Worm (Caenorhabditis elegans) whole organism, young adult: Measurements from ENCODE around the gene tbcc-1.
A peak's percentile ranks its signal among the peaks of the same experiment; 100 is the strongest.

Experiments
- B0336.3 ChIP-seq: fragments of 200-800 bp; sonication (Bioruptor generic); IDR thresholded peaks from 2 replicates; pipeline ENCODE4 v1.3.6; 2022; ENCODE audit warnings: missing genetic modification characterization, missing compliant biosample characterization
- F23B12.7 ChIP-seq: sonication (generic microtip); optimal IDR thresholded peaks from 2 replicates; lab custom pipeline; 2017; ENCODE audit warnings: missing genetic modification characterization, mild to moderate bottlenecking, missing compliant biosample characterization, antibody characterized with exemption, moderate library complexity; ENCODE audit not compliant: insufficient read depth
- F39B2.1 ChIP-seq: fragments of 200-800 bp; sonication (Bioruptor generic); IDR thresholded peaks from 2 replicates; pipeline ENCODE4 v1.3.6; 2022; ENCODE audit warnings: missing genetic modification reagents, missing genetic modification characterization, missing compliant biosample characterization
- F49E8.2 ChIP-seq: sonication (generic microtip); optimal IDR thresholded peaks from 3 replicates; lab custom pipeline; 2017; ENCODE audit warnings: missing genetic modification characterization, mild to moderate bottlenecking, missing compliant biosample characterization, antibody characterized with exemption, moderate library complexity; ENCODE audit not compliant: insufficient read depth
- F52B5.7 ChIP-seq: sonication (generic microtip); optimal IDR thresholded peaks from 2 replicates; lab custom pipeline; 2016; ENCODE audit warnings: mild to moderate bottlenecking, missing genetic modification characterization, missing compliant biosample characterization
- F55B11.4 ChIP-seq: sonication (generic microtip); optimal IDR thresholded peaks from 2 replicates; lab custom pipeline; 2016; ENCODE audit warnings: missing compliant biosample characterization, missing genetic modification characterization, borderline replicate concordance; ENCODE audit not compliant: insufficient read depth
- K12H6.12 ChIP-seq: fragments of 200-800 bp; sonication (Bioruptor generic); optimal IDR thresholded peaks from 2 replicates; lab custom pipeline; 2018; ENCODE audit warnings: mild to moderate bottlenecking, missing genetic modification characterization, missing compliant biosample characterization
- Y53F4B.3 ChIP-seq: fragments of 200-800 bp; sonication (Bioruptor generic); IDR thresholded peaks from 2 replicates; pipeline ENCODE4 v1.3.6; 2022; ENCODE audit warnings: missing genetic modification reagents, missing genetic modification characterization, missing compliant biosample characterization
- Y67H2A.10 ChIP-seq: fragments of 200-800 bp; sonication (Bioruptor generic); conservative IDR thresholded peaks from 2 replicates; pipeline ENCODE4 v1.3.6; 2022; ENCODE audit warnings: missing genetic modification reagents, missing genetic modification characterization, missing compliant biosample characterization
- ZK185.1 ChIP-seq: sonication (generic microtip); optimal IDR thresholded peaks from 2 replicates; lab custom pipeline; 2016; ENCODE audit warnings: mild to moderate bottlenecking, missing genetic modification characterization, missing compliant biosample characterization; ENCODE audit not compliant: poor library complexity, severe bottlenecking
- aptf-3 ChIP-seq: fragments of 200-800 bp; sonication (Bioruptor generic); IDR thresholded peaks from 2 replicates; pipeline ENCODE4 v1.3.6; 2022; ENCODE audit warnings: missing genetic modification characterization, missing compliant biosample characterization
- attf-5 ChIP-seq: fragments of 200-800 bp; sonication (Bioruptor generic); optimal IDR thresholded peaks from 2 replicates; lab custom pipeline; 2018; ENCODE audit warnings: mild to moderate bottlenecking, missing genetic modification characterization, missing compliant biosample characterization
- bed-2 ChIP-seq: fragments of 200-800 bp; sonication (Bioruptor generic); IDR thresholded peaks from 2 replicates; pipeline ENCODE4 v1.3.6; 2022; ENCODE audit warnings: missing genetic modification reagents, missing genetic modification characterization, missing compliant biosample characterization
- ceh-100 ChIP-seq: fragments of 200-800 bp; sonication (Bioruptor generic); IDR thresholded peaks from 2 replicates; pipeline ENCODE4 v1.3.6; 2022; ENCODE audit warnings: missing genetic modification reagents, missing genetic modification characterization, missing compliant biosample characterization
- die-1 ChIP-seq: sonication (generic microtip); optimal IDR thresholded peaks from 2 replicates; lab custom pipeline; 2016; ENCODE audit warnings: missing genotype, mild to moderate bottlenecking, missing genetic modification characterization, missing compliant biosample characterization
- egl-18 ChIP-seq: fragments of 200-800 bp; sonication (Bioruptor generic); IDR thresholded peaks from 2 replicates; pipeline ENCODE4 v1.3.6; 2022; ENCODE audit warnings: missing genetic modification reagents, missing genetic modification characterization, missing compliant biosample characterization
- egl-44 ChIP-seq: fragments of 200-800 bp; sonication (Bioruptor generic); IDR thresholded peaks from 2 replicates; pipeline ENCODE4 v1.3.6; 2022; ENCODE audit warnings: missing genetic modification reagents, missing genetic modification characterization, missing compliant biosample characterization
- fkh-3 ChIP-seq: sonication (generic microtip); optimal IDR thresholded peaks from 2 replicates; lab custom pipeline; 2016; ENCODE audit warnings: mild to moderate bottlenecking, missing genetic modification characterization, missing compliant biosample characterization
- gei-17 ChIP-seq: fragments of 200-800 bp; sonication (Bioruptor generic); optimal IDR thresholded peaks from 2 replicates; lab custom pipeline; 2018; ENCODE audit warnings: mild to moderate bottlenecking, missing genetic modification characterization, missing compliant biosample characterization
- him-1 ChIP-seq: sonication (generic microtip); optimal IDR thresholded peaks from 2 replicates; lab custom pipeline; 2016; ENCODE audit warnings: missing genotype, missing genetic modification reagents, missing genetic modification characterization, missing compliant biosample characterization
- hlh-26 ChIP-seq: fragments of 200-800 bp; sonication (Bioruptor generic); conservative IDR thresholded peaks from 2 replicates; pipeline ENCODE4 v1.3.6; 2022; ENCODE audit warnings: missing genetic modification reagents, missing genetic modification characterization, missing compliant biosample characterization
- hmg-20 ChIP-seq: fragments of 200-800 bp; sonication (Bioruptor generic); IDR thresholded peaks from 2 replicates; pipeline ENCODE4 v1.3.6; 2022; ENCODE audit warnings: missing genetic modification reagents, missing genetic modification characterization, missing compliant biosample characterization
- hrde-1 ChIP-seq: sonication (generic microtip); optimal IDR thresholded peaks from 2 replicates; lab custom pipeline; 2016; ENCODE audit warnings: missing genetic modification characterization, mild to moderate bottlenecking, missing compliant biosample characterization, moderate library complexity, missing genotype, missing genetic modification reagents, borderline replicate concordance
- hsf-1 ChIP-seq: fragments of 200-800 bp; sonication (Bioruptor generic); IDR thresholded peaks from 2 replicates; pipeline ENCODE4 v1.3.6; 2022; ENCODE audit warnings: missing genetic modification reagents, missing genetic modification characterization, missing compliant biosample characterization
- lag-1 ChIP-seq: fragments of 200-800 bp; sonication (Bioruptor generic); IDR thresholded peaks from 2 replicates; pipeline ENCODE4 v1.3.6; 2022; ENCODE audit warnings: missing genetic modification reagents, missing genetic modification characterization, missing compliant biosample characterization
- let-526 ChIP-seq: fragments of 200-800 bp; sonication (Bioruptor generic); IDR thresholded peaks from 2 replicates; pipeline ENCODE4 v1.3.6; 2022; ENCODE audit warnings: missing genetic modification reagents, missing genetic modification characterization, missing compliant biosample characterization
- let-607 ChIP-seq, 2 experiments: fragments of 200-800 bp in 1 of 2; sonication (Bioruptor generic) in 1 of 2; sonication (generic microtip) in 1 of 2; optimal IDR thresholded peaks; 2 replicates each; lab custom pipeline; 2016 to 2018; ENCODE audit warnings: mild to moderate bottlenecking in 2 of 2, missing compliant biosample characterization in 2 of 2, missing genetic modification characterization in 2 of 2, moderate library complexity in 2 of 2, missing genotype in 1 of 2
- lin-40 ChIP-seq: sonication (generic microtip); optimal IDR thresholded peaks from 2 replicates; lab custom pipeline; 2016; ENCODE audit warnings: missing genetic modification characterization, mild to moderate bottlenecking, missing compliant biosample characterization, missing genotype, missing genetic modification reagents
- lin-54 ChIP-seq: fragments of 200-800 bp; sonication (Bioruptor generic); optimal IDR thresholded peaks from 2 replicates; lab custom pipeline; 2018; ENCODE audit warnings: mild to moderate bottlenecking, missing genetic modification characterization, missing compliant biosample characterization
- lir-1 ChIP-seq: fragments of 200-800 bp; sonication (Bioruptor generic); conservative IDR thresholded peaks from 2 replicates; pipeline ENCODE4 v1.3.6; 2022; ENCODE audit warnings: missing genetic modification reagents, missing genetic modification characterization, missing compliant biosample characterization
- madf-6 ChIP-seq: fragments of 200-800 bp; sonication (Bioruptor generic); IDR thresholded peaks from 2 replicates; pipeline ENCODE4 v1.3.6; 2022; ENCODE audit warnings: missing genetic modification reagents, missing genetic modification characterization, missing compliant biosample characterization
- mel-28 ChIP-seq: sonication (generic microtip); optimal IDR thresholded peaks from 2 replicates; lab custom pipeline; 2016; ENCODE audit warnings: borderline replicate concordance, mild to moderate bottlenecking, missing genetic modification characterization, missing compliant biosample characterization
- nfyb-1 ChIP-seq: fragments of 200-800 bp; sonication (Bioruptor generic); IDR thresholded peaks from 2 replicates; pipeline ENCODE4 v1.3.6; 2022; ENCODE audit warnings: missing genetic modification reagents, missing genetic modification characterization, missing compliant biosample characterization
- nhr-120 ChIP-seq: fragments of 200-800 bp; sonication (Bioruptor generic); IDR thresholded peaks from 2 replicates; pipeline ENCODE4 v1.3.6; 2022; ENCODE audit warnings: missing genetic modification characterization, missing compliant biosample characterization
- nhr-179 ChIP-seq: sonication (generic microtip); optimal IDR thresholded peaks from 2 replicates; lab custom pipeline; 2016; ENCODE audit warnings: mild to moderate bottlenecking, missing genetic modification characterization, missing compliant biosample characterization
- nhr-27 ChIP-seq: fragments of 200-800 bp; sonication (Bioruptor generic); optimal IDR thresholded peaks from 2 replicates; lab custom pipeline; 2018; ENCODE audit warnings: mild to moderate bottlenecking, missing genetic modification characterization, moderate library complexity, missing compliant biosample characterization
- nhr-90 ChIP-seq: sonication (generic microtip); optimal IDR thresholded peaks from 2 replicates; lab custom pipeline; 2016; ENCODE audit warnings: missing genotype, mild to moderate bottlenecking, missing genetic modification characterization, missing compliant biosample characterization
- repo-1 ChIP-seq: sonication (generic microtip); optimal IDR thresholded peaks from 2 replicates; lab custom pipeline; 2017; ENCODE audit warnings: mild to moderate bottlenecking, missing genetic modification characterization, missing compliant biosample characterization
- sdz-38 ChIP-seq: sonication (generic microtip); optimal IDR thresholded peaks from 2 replicates; lab custom pipeline; 2016; ENCODE audit warnings: missing genotype, missing genetic modification characterization, missing compliant biosample characterization
- sea-2 ChIP-seq: fragments of 200-800 bp; sonication (Bioruptor generic); IDR thresholded peaks from 2 replicates; pipeline ENCODE4 v1.3.6; 2022; ENCODE audit warnings: missing genetic modification characterization, missing compliant biosample characterization
- snpc-4 ChIP-seq, 5 experiments: fragments of 150-350 bp in 1 of 5; sonication (generic microtip) in 4 of 5; optimal IDR thresholded peaks; 2 replicates each; lab custom pipeline; 2014 to 2018; ENCODE audit warnings: missing genetic modification characterization in 5 of 5, missing biosample characterization in 3 of 5, antibody characterized with exemption in 2 of 5, mild to moderate bottlenecking in 2 of 5, missing compliant biosample characterization in 2 of 5, missing genotype in 2 of 5, moderate library complexity in 2 of 5, missing genetic modification reagents in 1 of 5
- somi-1 ChIP-seq: fragments of 200-800 bp; sonication (Bioruptor generic); optimal IDR thresholded peaks from 2 replicates; lab custom pipeline; 2018; ENCODE audit warnings: mild to moderate bottlenecking, missing genetic modification characterization, missing compliant biosample characterization
- sptf-2 ChIP-seq: fragments of 200-800 bp; sonication (Bioruptor generic); optimal IDR thresholded peaks from 2 replicates; lab custom pipeline; 2018; ENCODE audit warnings: mild to moderate bottlenecking, missing genetic modification characterization, missing compliant biosample characterization
- tbp1 ChIP-seq: fragments of 200-800 bp; sonication (Bioruptor generic); optimal IDR thresholded peaks from 2 replicates; lab custom pipeline; 2018; ENCODE audit warnings: mild to moderate bottlenecking, missing genetic modification characterization, missing compliant biosample characterization
- unc-130 ChIP-seq: sonication (generic microtip); optimal IDR thresholded peaks from 2 replicates; lab custom pipeline; 2016; ENCODE audit warnings: missing genetic modification reagents, missing genetic modification characterization, missing compliant biosample characterization
- unc-62 ChIP-seq: fragments of 150-350 bp; optimal IDR thresholded peaks from 2 replicates; lab custom pipeline; 2014; ENCODE audit warnings: missing biosample characterization, missing genetic modification reagents, missing genetic modification characterization
- zfh-2 ChIP-seq: fragments of 200-800 bp; sonication (Bioruptor generic); conservative IDR thresholded peaks from 2 replicates; pipeline ENCODE4 v1.3.6; 2022; ENCODE audit warnings: missing genetic modification reagents, missing genetic modification characterization, missing compliant biosample characterization
- ztf-28 ChIP-seq: fragments of 200-800 bp; sonication (Bioruptor generic); IDR thresholded peaks from 2 replicates; pipeline ENCODE4 v1.3.6; 2022; ENCODE audit warnings: missing genetic modification reagents, missing genetic modification characterization, missing compliant biosample characterization

Gene tbcc-1

DNA sequence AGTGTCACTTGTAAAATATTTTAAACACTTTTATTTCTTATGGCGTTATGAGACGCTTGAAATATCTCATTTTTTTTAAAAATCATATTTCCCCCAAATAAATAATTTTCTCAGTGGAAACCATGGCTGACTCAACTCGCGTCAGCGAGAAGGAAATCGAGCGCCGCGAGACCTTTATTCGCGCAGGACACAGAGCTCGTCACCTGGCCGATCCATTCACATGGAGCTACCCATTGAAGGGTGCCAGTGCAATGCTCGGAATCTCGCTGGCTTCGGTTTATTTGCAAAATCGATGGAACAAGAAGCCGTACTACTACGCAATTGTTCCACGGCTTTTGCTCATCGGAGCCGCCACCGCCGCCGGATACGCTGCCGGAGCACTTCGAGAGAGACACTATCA is 1.5 kb upstream of the tbcc-1 start, which contains the start of gene nduc-2 (continued):
- TF ChIP-seq F39B2.1 (GFP tag; lab: Robert Waterston, UW) (no peak), lag-1 (GFP tag; lab: Robert Waterston, UW) (0 out of 2 replicates have a peak, but pooled peaks have one; percentile 51), fkh-3 (tag; lab: Kevin White, UChicago) (no peak), snpc-4 (GFP tag; optimal IDR thresholded peaks at IDR 0.05; lab: Kevin White, UChicago) (no peak), snpc-4 (tag; optimal IDR thresholded peaks at IDR 0.05; lab: Kevin White, UChicago) (peak in 1 of 4 experiments; percentile 3), sptf-2 (no peak), die-1 (tag; lab: Kevin White, UChicago) (no peak), F23B12.7 (tag; lab: Kevin White, UChicago) (no peak), nhr-120 (GFP tag; lab: Robert Waterston, UW) (no peak), somi-1 (no peak), ceh-100 (GFP tag; lab: Robert Waterston, UW) (0 out of 2 replicates have a peak, but pooled peaks have one; percentile 24), nhr-27 (no peak), nfyb-1 (GFP tag; lab: Robert Waterston, UW) (peak; percentile 35; the same call in 1 of the 2 replicates), nhr-90 (tag; lab: Kevin White, UChicago) (no peak), Y67H2A.10 (GFP tag; lab: Robert Waterston, UW) (no peak), hsf-1 (GFP tag; lab: Robert Waterston, UW) (peak; percentile 60; the same call in 1 of the 2 replicates), sea-2 (GFP tag; lab: Robert Waterston, UW) (no peak), repo-1 (tag; lab: Kevin White, UChicago) (peak; percentile 5), lir-1 (GFP tag; lab: Robert Waterston, UW) (no peak), ztf-28 (GFP tag; lab: Robert Waterston, UW) (no peak), F52B5.7 (tag; lab: Kevin White, UChicago) (peak; percentile 13), madf-6 (GFP tag; lab: Robert Waterston, UW) (peak; percentile 62), zfh-2 (GFP tag; lab: Robert Waterston, UW) (peak; percentile 64), egl-18 (no peak), aptf-3 (GFP tag; lab: Robert Waterston, UW) (no peak), gei-17 (no peak), B0336.3 (GFP tag; lab: Robert Waterston, UW) (peak; percentile 70; the same call in 1 of the 2 replicates), tbp1 (GFP tag; lab: Kevin White, UChicago) (peak; percentile 3), lin-54 (GFP tag; lab: Kevin White, UChicago) (no peak), F49E8.2 (no peak), unc-130 (GFP tag; lab: Kevin White, UChicago) (no peak), attf-5 (GFP tag; lab: Kevin White, UChicago) (no peak), lin-40 (no peak), ZK185.1 (tag; lab: Kevin White, UChicago) (no peak), F55B11.4 (tag; lab: Kevin White, UChicago) (no peak), sdz-38 (tag; lab: Kevin White, UChicago) (no peak), hmg-20 (no peak), hlh-26 (GFP tag; lab: Robert Waterston, UW) (no peak), Y53F4B.3 (GFP tag; lab: Robert Waterston, UW) (no peak), let-607 (tag; optimal IDR thresholded peaks at IDR 0.05; lab: Kevin White, UChicago) (no peak), nhr-179 (tag; lab: Kevin White, UChicago) (no peak), let-526 (GFP tag; lab: Robert Waterston, UW) (no peak), hrde-1 (no peak), him-1 (tag; lab: Kevin White, UChicago) (no peak), unc-62 (GFP tag; lab: Kevin White, UChicago) (no peak), egl-44 (GFP tag; lab: Robert Waterston, UW) (peak; percentile 9; the same call in 1 of the 2 replicates), bed-2 (no peak), K12H6.12 (no peak), mel-28 (tag; lab: Kevin White, UChicago) (no peak)
